Fruit fly (Drosophila melanogaster) whole organism, pupa: ENCODE data around the gene CG15221.
"Not testable (repeated sequence)": the region's sequence is repeated elsewhere in the genome, so short reads cannot be mapped to it uniquely, and the experiment has no call there.

Experiments
- CG10348 ChIP-seq: fragments of 200-800 bp; sonication (Bioruptor generic); IDR thresholded peaks from 2 replicates; pipeline ENCODE4 v1.3.6; 2022; ENCODE audit warnings: missing biosample characterization, missing genetic modification characterization
- CG13204 ChIP-seq: fragments of 200-800 bp; sonication (Bioruptor generic); optimal IDR thresholded peaks from 2 replicates; lab custom pipeline; 2018; ENCODE audit warnings: missing biosample characterization, mild to moderate bottlenecking, missing genetic modification characterization, moderate library complexity
- CG15710 ChIP-seq: fragments of 200-800 bp; sonication (Bioruptor generic); optimal IDR thresholded peaks from 2 replicates; lab custom pipeline; 2018; ENCODE audit warnings: missing biosample characterization, mild to moderate bottlenecking, missing genetic modification characterization, moderate library complexity
- CG32121 ChIP-seq: fragments of 200-800 bp; sonication (Bioruptor generic); IDR thresholded peaks from 2 replicates; pipeline ENCODE4 v1.3.6; 2022; ENCODE audit warnings: missing biosample characterization, missing genetic modification characterization
- CG34367 ChIP-seq: fragments of 200-800 bp; sonication (Bioruptor generic); optimal IDR thresholded peaks from 2 replicates; lab custom pipeline; 2018; ENCODE audit warnings: missing biosample characterization, mild to moderate bottlenecking, missing genetic modification characterization
- CG4496 ChIP-seq: fragments of 200-800 bp; sonication (Bioruptor generic); IDR thresholded peaks from 3 replicates; pipeline ENCODE4 v1.3.6; 2022; ENCODE audit warnings: missing biosample characterization, missing genetic modification characterization
- CG8159 ChIP-seq: fragments of 200-800 bp; sonication (Bioruptor generic); optimal IDR thresholded peaks from 3 replicates; lab custom pipeline; 2018; ENCODE audit warnings: missing biosample characterization, mild to moderate bottlenecking, missing genetic modification characterization, moderate library complexity
- CG8301 ChIP-seq: fragments of 200-800 bp; sonication (Bioruptor generic); optimal IDR thresholded peaks from 2 replicates; lab custom pipeline; 2018; ENCODE audit warnings: missing biosample characterization, mild to moderate bottlenecking, missing genetic modification characterization
- CG9948 ChIP-seq: fragments of 200-800 bp; sonication (Bioruptor generic); optimal IDR thresholded peaks from 2 replicates; lab custom pipeline; 2018; ENCODE audit warnings: missing biosample characterization, mild to moderate bottlenecking, missing genetic modification characterization, moderate library complexity
- EcR ChIP-seq: fragments of 200-800 bp; sonication (Bioruptor generic); optimal IDR thresholded peaks from 3 replicates; lab custom pipeline; 2019; ENCODE audit warnings: missing biosample characterization, missing genetic modification characterization, mild to moderate bottlenecking, moderate library complexity, missing genetic modification reagents
- Pif1A ChIP-seq: fragments of 200-800 bp; sonication (Bioruptor generic); optimal IDR thresholded peaks from 3 replicates; lab custom pipeline; 2016; ENCODE audit warnings: missing biosample characterization, missing genetic modification characterization
- Pif1B ChIP-seq: fragments of 200-800 bp; sonication (Bioruptor generic); optimal IDR thresholded peaks from 3 replicates; lab custom pipeline; 2016; ENCODE audit warnings: missing biosample characterization, missing genetic modification characterization
- gl ChIP-seq: fragments of 200-800 bp; sonication (Bioruptor generic); optimal IDR thresholded peaks from 2 replicates; lab custom pipeline; 2018; ENCODE audit warnings: missing biosample characterization, mild to moderate bottlenecking, missing genetic modification characterization
- rn ChIP-seq: fragments of 200-800 bp; sonication (Bioruptor generic); IDR thresholded peaks from 2 replicates; pipeline ENCODE4 v1.3.6; 2022; ENCODE audit warnings: missing biosample characterization, missing genetic modification characterization

dm6 chrX:11753973-11754372 is 29.9 kb downstream of the CG15221 start, which contains the start of gene m:
- TF ChIP-seq CG8301 (tag; lab: Kevin White, UChicago); CG4496 (GFP tag; lab: Robert Waterston, UW); CG10348 (GFP tag; lab: Robert Waterston, UW); EcR; CG32121; CG34367; CG13204 (GFP tag; lab: Kevin White, UChicago); CG9948; Pif1B; rn (GFP tag; lab: Robert Waterston, UW); CG8159 (tag; lab: Kevin White, UChicago); Pif1A (GFP tag; lab: Kevin White, UChicago); gl (tag; lab: Kevin White, UChicago); CG15710: not testable (repeated sequence)
